Worm (Caenorhabditis elegans) whole organism, L3 larva: ENCODE data around the gene F56C3.4.

ENCODE experiments used
- fos-1 ChIP-seq: fragments of 150-350 bp; optimal IDR thresholded peaks from 2 replicates; lab custom pipeline; 2014; ENCODE audit warnings: missing biosample characterization, missing genetic modification characterization
- nhr-12 ChIP-seq: fragments of 150-350 bp; optimal IDR thresholded peaks from 2 replicates; lab custom pipeline; 2014; ENCODE audit warnings: missing biosample characterization, missing genetic modification characterization
- pqm-1 ChIP-seq: fragments of 150-350 bp; optimal IDR thresholded peaks from 2 replicates; lab custom pipeline; 2017; ENCODE audit warnings: missing biosample characterization, missing genetic modification characterization, inconsistent platforms
- zag-1 ChIP-seq: fragments of 150-350 bp; optimal IDR thresholded peaks from 2 replicates; lab custom pipeline; 2014; ENCODE audit warnings: missing biosample characterization, missing genetic modification characterization

- TF ChIP-seq pqm-1 (no peak), zag-1 (no peak), nhr-12 (no peak), fos-1 (tag; lab: Kevin White, UChicago) (no peak)
Measured at ce11 chrX:1358295-1358694, 2.2 kb downstream of the F56C3.4 start, which contains the start of gene F56C3.3.
